Worm (Caenorhabditis elegans): ENCODE measurements around the gene pezo-1.
"Not testable (repeated sequence)": the region's sequence is repeated elsewhere in the genome, so short reads cannot be mapped to it uniquely, and the experiment has no call there.

pezo-1 gene

ce11 chrIV:9296285-9296684 lies 70.0 kb downstream of the pezo-1 start, which contains the start of gene F49C12.1:
TSS of gene F49C12.1 (minus strand) at chrIV:9296354.
- no peak for TF ChIP-seq B0336.3 (GFP tag; IDR thresholded peaks at IDR 0.05)
- TF ChIP-seq cebp-1 (GFP tag; IDR thresholded peaks at IDR 0.05) = no peak
- TF ChIP-seq cebp-1 (tag; optimal IDR thresholded peaks at IDR 0.05) = no peak
- no peak for TF ChIP-seq sea-2 (GFP tag; IDR thresholded peaks at IDR 0.05)

ce11 chrIV:9293825-9294224 lies 72.5 kb downstream of the pezo-1 start, which contains the start of gene nhr-264:
TSS of gene nhr-264 (minus strand) at chrIV:9293925.
- TF ChIP-seq Y53F4B.3 (GFP tag; IDR thresholded peaks at IDR 0.05); egl-18 (GFP tag; IDR thresholded peaks at IDR 0.05); tbx-9 (tag; optimal IDR thresholded peaks at IDR 0.05; ENCODE audit: borderline replicate concordance): not testable (repeated sequence)
